Fruit fly (Drosophila melanogaster) whole organism, adult: ENCODE results near the gene CG3199.

Experiments used
- CG11617 ChIP-seq: fragments of 200-800 bp; sonication (Bioruptor generic); optimal IDR thresholded peaks from 2 replicates; lab custom pipeline; 2017; ENCODE audit warnings: mild to moderate bottlenecking, missing biosample characterization, missing genetic modification reagents, missing genetic modification characterization
- CG12768 ChIP-seq: fragments of 200-800 bp; sonication (Bioruptor generic); optimal IDR thresholded peaks from 2 replicates; lab custom pipeline; 2017; ENCODE audit warnings: missing biosample characterization, missing genetic modification characterization, mild to moderate bottlenecking, moderate library complexity, missing genetic modification reagents
- CG14711 ChIP-seq: fragments of 200-800 bp; sonication (Bioruptor generic); optimal IDR thresholded peaks from 2 replicates; lab custom pipeline; 2018; ENCODE audit warnings: missing biosample characterization, mild to moderate bottlenecking, missing genetic modification characterization, moderate library complexity
- CG1620 ChIP-seq: fragments of 200-800 bp; sonication (Bioruptor generic); optimal IDR thresholded peaks from 2 replicates; lab custom pipeline; 2016; ENCODE audit warnings: missing biosample characterization, missing genetic modification characterization
- CG33017 ChIP-seq: fragments of 200-800 bp; sonication (Bioruptor generic); optimal IDR thresholded peaks from 2 replicates; lab custom pipeline; 2018; ENCODE audit warnings: missing biosample characterization, mild to moderate bottlenecking, missing genetic modification characterization, moderate library complexity
- CG5204 ChIP-seq: fragments of 200-800 bp; sonication (Bioruptor generic); optimal IDR thresholded peaks from 2 replicates; lab custom pipeline; 2016; ENCODE audit warnings: missing biosample characterization, missing genetic modification characterization
- CG7045 ChIP-seq: fragments of 200-800 bp; sonication (Bioruptor generic); optimal IDR thresholded peaks from 2 replicates; lab custom pipeline; 2017; ENCODE audit warnings: missing biosample characterization, mild to moderate bottlenecking, missing genetic modification characterization
- CG7101 ChIP-seq: fragments of 200-800 bp; sonication (Bioruptor generic); optimal IDR thresholded peaks from 2 replicates; lab custom pipeline; 2018; ENCODE audit warnings: missing biosample characterization, mild to moderate bottlenecking, missing genetic modification characterization, moderate library complexity
- Clk ChIP-seq: fragments of 200-800 bp; sonication (Bioruptor generic); optimal IDR thresholded peaks from 2 replicates; lab custom pipeline; 2017; ENCODE audit warnings: missing biosample characterization, missing genetic modification characterization
- Crg-1 ChIP-seq: fragments of 200-800 bp; sonication (Bioruptor generic); optimal IDR thresholded peaks from 2 replicates; lab custom pipeline; 2016; ENCODE audit warnings: missing biosample characterization, missing genetic modification characterization
- Hr96 ChIP-seq: fragments of 200-800 bp; sonication (Bioruptor generic); optimal IDR thresholded peaks from 2 replicates; lab custom pipeline; 2016; ENCODE audit warnings: missing biosample characterization, missing genetic modification characterization
- Mnt ChIP-seq: fragments of 200-800 bp; sonication (Bioruptor generic); optimal IDR thresholded peaks from 2 replicates; lab custom pipeline; 2016; ENCODE audit warnings: missing biosample characterization, mild to moderate bottlenecking, missing genetic modification characterization
- bab1 ChIP-seq: fragments of 200-800 bp; sonication (Bioruptor generic); optimal IDR thresholded peaks from 3 replicates; lab custom pipeline; 2019; ENCODE audit warnings: missing biosample characterization, mild to moderate bottlenecking, missing genetic modification characterization, moderate library complexity
- cic ChIP-seq: fragments of 200-800 bp; sonication (Bioruptor generic); optimal IDR thresholded peaks from 2 replicates; lab custom pipeline; 2017; ENCODE audit warnings: missing biosample characterization, mild to moderate bottlenecking, missing genetic modification characterization, moderate library complexity
- cnc ChIP-seq, 2 experiments: fragments of >200 bp; optimal IDR thresholded peaks; 2 replicates each; lab custom pipeline; 2017
- kay ChIP-seq: fragments of 200-800 bp; sonication (Bioruptor generic); peaks from one replicate; lab custom pipeline; 2016; ENCODE audit warnings: missing biosample characterization, missing genetic modification characterization, borderline replicate concordance
- ovo ChIP-seq: fragments of 200-800 bp; sonication (Bioruptor generic); optimal IDR thresholded peaks from 2 replicates; lab custom pipeline; 2016; ENCODE audit warnings: missing biosample characterization, missing genetic modification characterization
- pad ChIP-seq: fragments of 200-800 bp; sonication (Bioruptor generic); optimal IDR thresholded peaks from 3 replicates; lab custom pipeline; 2017; ENCODE audit warnings: missing biosample characterization, missing genetic modification characterization, mild to moderate bottlenecking, moderate library complexity, missing genetic modification reagents
- tj ChIP-seq: fragments of 200-800 bp; sonication (Bioruptor generic); optimal IDR thresholded peaks from 3 replicates; lab custom pipeline; 2017; ENCODE audit warnings: missing biosample characterization, mild to moderate bottlenecking, missing genetic modification characterization, moderate library complexity
- toe ChIP-seq: fragments of 200-800 bp; sonication (Bioruptor generic); optimal IDR thresholded peaks from 2 replicates; lab custom pipeline; 2016; ENCODE audit warnings: missing biosample characterization, missing genetic modification characterization

The CG3199 gene

DNA sequence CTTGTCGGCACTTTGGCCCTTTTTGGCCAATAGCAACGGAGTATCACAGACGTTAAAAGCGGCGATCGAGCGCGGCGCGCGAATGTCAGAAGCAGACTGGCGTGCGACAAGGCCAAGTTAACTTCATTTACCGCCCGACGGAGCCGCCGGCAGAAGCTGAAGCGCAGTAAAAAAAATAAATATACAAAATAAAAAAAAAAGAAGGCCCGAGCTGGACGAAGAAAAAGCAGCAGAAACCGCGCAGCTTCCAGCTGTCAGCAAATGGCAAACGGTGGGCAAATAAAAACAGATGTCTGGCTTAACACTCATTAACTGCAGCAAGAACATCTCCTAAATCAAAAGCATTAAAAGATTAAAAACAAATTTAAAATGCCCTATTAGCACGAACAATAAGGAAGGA is 30.5 kb upstream of the CG3199 start, which contains the start of gene CG14356:
CG14356 (minus strand) TSS at position 101 of the 400 bp plus-strand sequence.
- TF ChIP-seq toe (GFP tag; lab: Kevin White, UChicago) (no peak), ovo (GFP tag; lab: Kevin White, UChicago) (no peak), Hr96 (no peak), CG12768 (GFP tag; lab: Kevin White, UChicago) (no peak), cnc (optimal IDR thresholded peaks at IDR 0.05; lab: Kevin White, UChicago) (no peak)

DNA sequence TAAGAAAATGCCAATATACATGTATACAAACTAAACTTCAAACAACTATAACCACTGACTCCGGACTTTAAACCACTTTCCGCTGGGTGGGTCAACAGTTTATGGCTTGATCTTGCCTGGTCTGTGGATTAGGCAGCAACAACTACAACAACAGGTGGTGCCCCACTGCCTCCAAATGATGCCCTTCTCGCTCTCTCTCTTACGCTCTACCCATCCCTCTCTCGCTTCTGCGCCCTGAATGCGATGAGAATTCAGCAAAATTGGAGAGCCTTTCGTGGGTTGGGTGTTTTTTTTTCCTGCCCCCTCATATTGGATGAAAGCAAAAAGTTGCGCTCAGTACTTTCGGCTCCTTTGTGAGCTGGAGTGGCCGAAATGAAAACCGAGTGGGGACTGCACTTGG is 21.6 kb upstream of the CG3199 start:
- TF ChIP-seq Clk (no peak), CG5204 (GFP tag; lab: Kevin White, UChicago) (no peak), CG7045 (GFP tag; lab: Kevin White, UChicago) (no peak), Mnt (GFP tag; lab: Kevin White, UChicago) (no peak), tj (GFP tag; lab: Kevin White, UChicago) (no peak), Hr96 (no peak), CG7101 (no peak), bab1 (no peak), cnc (optimal IDR thresholded peaks at IDR 0.05; lab: Kevin White, UChicago) (no peak), pad (GFP tag; lab: Kevin White, UChicago) (no peak), kay (GFP tag; lab: Kevin White, UChicago) (no peak), CG12768 (GFP tag; lab: Kevin White, UChicago) (no peak), CG14711 (tag; lab: Kevin White, UChicago) (no peak)

DNA sequence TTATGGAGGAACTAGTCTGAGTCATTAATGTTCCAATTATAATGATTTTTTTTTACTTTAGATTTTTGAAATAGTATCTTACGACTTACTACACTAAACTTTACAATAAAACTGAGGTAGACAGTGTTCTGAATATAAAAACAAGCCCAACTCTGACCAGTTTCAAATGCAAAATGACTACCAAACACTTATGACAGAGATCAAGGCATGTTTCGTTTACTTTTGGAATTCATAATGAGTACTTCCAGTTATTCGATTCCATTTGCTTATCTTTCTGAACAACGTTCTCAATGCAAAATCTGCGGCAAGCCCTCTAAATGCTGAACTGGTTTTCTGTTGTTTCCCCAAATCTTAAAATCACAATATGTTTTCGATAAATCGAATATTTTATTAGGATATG is 10.7 kb upstream of the CG3199 start, which contains the start of gene CG14355:
CG14355 (minus strand) TSS at position 101 of the 400 bp plus-strand sequence.
- TF ChIP-seq ovo (GFP tag; lab: Kevin White, UChicago) (no peak), toe (GFP tag; lab: Kevin White, UChicago) (no peak), tj (GFP tag; lab: Kevin White, UChicago) (no peak), cic (GFP tag; lab: Kevin White, UChicago) (no peak), pad (GFP tag; lab: Kevin White, UChicago) (no peak), Mnt (GFP tag; lab: Kevin White, UChicago) (no peak), CG14711 (tag; lab: Kevin White, UChicago) (no peak), CG12768 (GFP tag; lab: Kevin White, UChicago) (no peak), bab1 (no peak), CG7045 (GFP tag; lab: Kevin White, UChicago) (no peak), CG33017 (tag; lab: Kevin White, UChicago) (no peak), kay (GFP tag; lab: Kevin White, UChicago) (no peak), CG5204 (GFP tag; lab: Kevin White, UChicago) (no peak), CG11617 (no peak), Hr96 (no peak), Crg-1 (GFP tag; lab: Kevin White, UChicago) (no peak), CG1620 (no peak), CG7101 (no peak), Clk (no peak)

DNA sequence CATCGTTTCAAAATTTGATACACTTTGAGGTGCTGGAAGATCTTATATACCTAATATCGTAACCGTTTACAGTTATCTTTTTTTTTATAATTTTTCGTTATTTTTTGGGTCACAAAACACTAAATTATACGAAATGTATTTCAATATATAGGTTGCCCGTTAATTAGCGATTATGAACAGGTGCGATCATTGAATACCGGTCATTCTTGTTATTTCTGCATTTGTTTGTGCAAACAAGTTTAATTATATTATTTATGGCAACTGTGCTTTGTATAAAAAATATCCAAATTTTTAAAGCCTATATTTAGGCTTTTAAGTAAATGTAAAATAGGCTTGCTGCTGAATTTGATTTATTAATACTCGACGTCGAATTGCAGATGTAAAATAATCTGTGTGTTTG is 10.0 kb upstream of the CG3199 start, which contains the start of gene CG42500:
CG42500 (minus strand) TSS at position 101 of the 400 bp plus-strand sequence.
- TF ChIP-seq CG33017 (tag; lab: Kevin White, UChicago) (no peak), pad (GFP tag; lab: Kevin White, UChicago) (no peak), CG14711 (tag; lab: Kevin White, UChicago) (no peak), tj (GFP tag; lab: Kevin White, UChicago) (no peak), toe (GFP tag; lab: Kevin White, UChicago) (no peak), CG11617 (no peak), CG5204 (GFP tag; lab: Kevin White, UChicago) (no peak), Hr96 (no peak), CG1620 (no peak), CG12768 (GFP tag; lab: Kevin White, UChicago) (no peak), cnc (optimal IDR thresholded peaks at IDR 0.05; lab: Kevin White, UChicago) (no peak), Clk (no peak), Mnt (GFP tag; lab: Kevin White, UChicago) (no peak)

DNA sequence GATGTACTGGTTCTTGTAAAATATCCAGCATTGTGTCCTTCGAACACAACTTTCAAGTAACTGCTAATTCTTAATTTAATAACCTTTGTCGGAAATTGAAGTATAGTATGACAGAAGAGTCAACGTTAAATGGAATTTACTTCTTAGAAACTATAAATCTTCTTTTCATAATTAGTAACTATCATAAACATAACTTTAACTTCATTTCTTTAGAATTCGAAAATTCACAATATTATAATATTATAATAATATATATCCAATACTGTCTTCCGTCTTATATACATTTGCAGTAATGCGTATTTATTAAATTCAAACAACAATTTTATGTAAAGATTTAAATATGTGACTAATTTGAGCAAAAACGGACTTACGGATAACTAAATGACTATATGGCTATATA is 8.8 kb upstream of the CG3199 start, which contains the start of gene Recs1:
Recs1 (minus strand) TSS at position 101 of the 400 bp plus-strand sequence.
- TF ChIP-seq Hr96 (no peak), cic (GFP tag; lab: Kevin White, UChicago) (no peak), tj (GFP tag; lab: Kevin White, UChicago) (no peak), CG5204 (GFP tag; lab: Kevin White, UChicago) (no peak), CG33017 (tag; lab: Kevin White, UChicago) (no peak), CG7101 (no peak), pad (GFP tag; lab: Kevin White, UChicago) (no peak)

DNA sequence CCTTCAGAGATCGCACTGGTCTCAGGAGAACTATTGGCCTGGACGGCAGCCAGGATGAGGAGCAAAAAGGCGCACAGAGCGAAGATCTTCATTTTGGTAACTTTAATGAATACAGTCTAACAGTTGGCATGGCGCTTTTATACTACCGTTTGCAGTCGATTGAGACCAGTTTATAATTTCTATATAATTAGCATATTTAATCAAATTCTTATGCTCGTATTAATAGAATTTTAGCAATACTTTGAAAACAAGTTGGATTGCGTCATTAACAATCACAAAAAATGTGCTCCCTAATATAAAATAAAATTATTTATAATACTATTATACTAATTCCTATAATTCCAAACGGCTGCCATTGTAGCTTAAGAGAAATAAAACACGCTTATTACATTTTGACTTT is 8.2 kb upstream of the CG3199 start, which contains the start of gene CG44215:
CG44215 (minus strand) TSS at position 101 of the 400 bp plus-strand sequence.
- TF ChIP-seq CG33017 (tag; lab: Kevin White, UChicago) (no peak), toe (GFP tag; lab: Kevin White, UChicago) (no peak), CG12768 (GFP tag; lab: Kevin White, UChicago) (no peak), CG7045 (GFP tag; lab: Kevin White, UChicago) (no peak), cnc (optimal IDR thresholded peaks at IDR 0.05; lab: Kevin White, UChicago) (no peak), bab1 (no peak), tj (GFP tag; lab: Kevin White, UChicago) (no peak), CG11617 (no peak), ovo (GFP tag; lab: Kevin White, UChicago) (no peak), CG5204 (GFP tag; lab: Kevin White, UChicago) (no peak), kay (GFP tag; lab: Kevin White, UChicago) (no peak), Crg-1 (GFP tag; lab: Kevin White, UChicago) (no peak), CG14711 (tag; lab: Kevin White, UChicago) (no peak), CG7101 (no peak), Clk (no peak), Mnt (GFP tag; lab: Kevin White, UChicago) (no peak), pad (GFP tag; lab: Kevin White, UChicago) (no peak), Hr96 (no peak)
